Fruit fly (Drosophila melanogaster) whole organism, adult: ENCODE measurements around the gene BNIP3.

Source experiments
- CG11617 ChIP-seq: fragments of 200-800 bp; sonication (Bioruptor generic); optimal IDR thresholded peaks from 2 replicates; lab custom pipeline; 2017; ENCODE audit warnings: mild to moderate bottlenecking, missing biosample characterization, missing genetic modification reagents, missing genetic modification characterization
- CG12768 ChIP-seq: fragments of 200-800 bp; sonication (Bioruptor generic); optimal IDR thresholded peaks from 2 replicates; lab custom pipeline; 2017; ENCODE audit warnings: missing biosample characterization, missing genetic modification characterization, mild to moderate bottlenecking, moderate library complexity, missing genetic modification reagents
- CG14711 ChIP-seq: fragments of 200-800 bp; sonication (Bioruptor generic); optimal IDR thresholded peaks from 2 replicates; lab custom pipeline; 2018; ENCODE audit warnings: missing biosample characterization, mild to moderate bottlenecking, missing genetic modification characterization, moderate library complexity
- CG1620 ChIP-seq: fragments of 200-800 bp; sonication (Bioruptor generic); optimal IDR thresholded peaks from 2 replicates; lab custom pipeline; 2016; ENCODE audit warnings: missing biosample characterization, missing genetic modification characterization
- CG33017 ChIP-seq: fragments of 200-800 bp; sonication (Bioruptor generic); optimal IDR thresholded peaks from 2 replicates; lab custom pipeline; 2018; ENCODE audit warnings: missing biosample characterization, mild to moderate bottlenecking, missing genetic modification characterization, moderate library complexity
- CG5204 ChIP-seq: fragments of 200-800 bp; sonication (Bioruptor generic); optimal IDR thresholded peaks from 2 replicates; lab custom pipeline; 2016; ENCODE audit warnings: missing biosample characterization, missing genetic modification characterization
- CG7045 ChIP-seq: fragments of 200-800 bp; sonication (Bioruptor generic); optimal IDR thresholded peaks from 2 replicates; lab custom pipeline; 2017; ENCODE audit warnings: missing biosample characterization, mild to moderate bottlenecking, missing genetic modification characterization
- CG7101 ChIP-seq: fragments of 200-800 bp; sonication (Bioruptor generic); optimal IDR thresholded peaks from 2 replicates; lab custom pipeline; 2018; ENCODE audit warnings: missing biosample characterization, mild to moderate bottlenecking, missing genetic modification characterization, moderate library complexity
- Clk ChIP-seq: fragments of 200-800 bp; sonication (Bioruptor generic); optimal IDR thresholded peaks from 2 replicates; lab custom pipeline; 2017; ENCODE audit warnings: missing biosample characterization, missing genetic modification characterization
- Crg-1 ChIP-seq: fragments of 200-800 bp; sonication (Bioruptor generic); optimal IDR thresholded peaks from 2 replicates; lab custom pipeline; 2016; ENCODE audit warnings: missing biosample characterization, missing genetic modification characterization
- Hr96 ChIP-seq: fragments of 200-800 bp; sonication (Bioruptor generic); optimal IDR thresholded peaks from 2 replicates; lab custom pipeline; 2016; ENCODE audit warnings: missing biosample characterization, missing genetic modification characterization
- Mnt ChIP-seq: fragments of 200-800 bp; sonication (Bioruptor generic); optimal IDR thresholded peaks from 2 replicates; lab custom pipeline; 2016; ENCODE audit warnings: missing biosample characterization, mild to moderate bottlenecking, missing genetic modification characterization
- bab1 ChIP-seq: fragments of 200-800 bp; sonication (Bioruptor generic); optimal IDR thresholded peaks from 3 replicates; lab custom pipeline; 2019; ENCODE audit warnings: missing biosample characterization, mild to moderate bottlenecking, missing genetic modification characterization, moderate library complexity
- cic ChIP-seq: fragments of 200-800 bp; sonication (Bioruptor generic); optimal IDR thresholded peaks from 2 replicates; lab custom pipeline; 2017; ENCODE audit warnings: missing biosample characterization, mild to moderate bottlenecking, missing genetic modification characterization, moderate library complexity
- cnc ChIP-seq, 2 experiments: fragments of >200 bp; optimal IDR thresholded peaks; 2 replicates each; lab custom pipeline; 2017
- kay ChIP-seq: fragments of 200-800 bp; sonication (Bioruptor generic); peaks from one replicate; lab custom pipeline; 2016; ENCODE audit warnings: missing biosample characterization, missing genetic modification characterization, borderline replicate concordance
- ovo ChIP-seq: fragments of 200-800 bp; sonication (Bioruptor generic); optimal IDR thresholded peaks from 2 replicates; lab custom pipeline; 2016; ENCODE audit warnings: missing biosample characterization, missing genetic modification characterization
- pad ChIP-seq: fragments of 200-800 bp; sonication (Bioruptor generic); optimal IDR thresholded peaks from 3 replicates; lab custom pipeline; 2017; ENCODE audit warnings: missing biosample characterization, missing genetic modification characterization, mild to moderate bottlenecking, moderate library complexity, missing genetic modification reagents
- tj ChIP-seq: fragments of 200-800 bp; sonication (Bioruptor generic); optimal IDR thresholded peaks from 3 replicates; lab custom pipeline; 2017; ENCODE audit warnings: missing biosample characterization, mild to moderate bottlenecking, missing genetic modification characterization, moderate library complexity
- toe ChIP-seq: fragments of 200-800 bp; sonication (Bioruptor generic); optimal IDR thresholded peaks from 2 replicates; lab custom pipeline; 2016; ENCODE audit warnings: missing biosample characterization, missing genetic modification characterization

Gene BNIP3

dm6 chr3L:20551862-20552261, 32.7 kb upstream of the BNIP3 start:
- TF ChIP-seq Crg-1 = no peak
- no peak for TF ChIP-seq CG5204 (GFP tag; lab: Kevin White, UChicago)
- no peak for TF ChIP-seq cic (GFP tag; lab: Kevin White, UChicago)
- no peak for TF ChIP-seq pad (GFP tag; lab: Kevin White, UChicago)
- no peak for TF ChIP-seq tj (GFP tag; lab: Kevin White, UChicago)
- TF ChIP-seq Clk (GFP tag; lab: Kevin White, UChicago) = no peak
- TF ChIP-seq cnc (optimal IDR thresholded peaks at IDR 0.05; lab: Kevin White, UChicago) = no peak
- TF ChIP-seq CG7045 (GFP tag; lab: Kevin White, UChicago) = no peak
- no peak for TF ChIP-seq toe (GFP tag; lab: Kevin White, UChicago)
- TF ChIP-seq Mnt (GFP tag; lab: Kevin White, UChicago) = no peak
- no peak for TF ChIP-seq Hr96 (GFP tag; lab: Kevin White, UChicago)
- TF ChIP-seq CG14711 = no peak
- no peak for TF ChIP-seq CG11617
- TF ChIP-seq CG7101 (tag; lab: Kevin White, UChicago) = no peak
- TF ChIP-seq CG12768 = no peak
- TF ChIP-seq kay (GFP tag; lab: Kevin White, UChicago) = no peak
- TF ChIP-seq CG1620 (GFP tag; lab: Kevin White, UChicago) = no peak
- no peak for TF ChIP-seq ovo

dm6 chr3L:20549358-20549757, 30.2 kb upstream of the BNIP3 start:
- TF ChIP-seq ovo (no peak), CG1620 (GFP tag; lab: Kevin White, UChicago) (no peak), Mnt (GFP tag; lab: Kevin White, UChicago) (no peak), toe (GFP tag; lab: Kevin White, UChicago) (no peak), CG7045 (GFP tag; lab: Kevin White, UChicago) (no peak), Hr96 (GFP tag; lab: Kevin White, UChicago) (no peak), kay (GFP tag; lab: Kevin White, UChicago) (no peak), cic (GFP tag; lab: Kevin White, UChicago) (no peak), Crg-1 (no peak), CG11617 (no peak), cnc (optimal IDR thresholded peaks at IDR 0.05; lab: Kevin White, UChicago) (no peak), Clk (GFP tag; lab: Kevin White, UChicago) (no peak), CG33017 (tag; lab: Kevin White, UChicago) (no peak)

- TF ChIP-seq kay (GFP tag; lab: Kevin White, UChicago) (no peak), Clk (GFP tag; lab: Kevin White, UChicago) (no peak), CG7101 (tag; lab: Kevin White, UChicago) (no peak), toe (GFP tag; lab: Kevin White, UChicago) (no peak), cic (GFP tag; lab: Kevin White, UChicago) (no peak), CG33017 (tag; lab: Kevin White, UChicago) (no peak), CG7045 (GFP tag; lab: Kevin White, UChicago) (no peak), Crg-1 (no peak), CG1620 (GFP tag; lab: Kevin White, UChicago) (no peak), pad (GFP tag; lab: Kevin White, UChicago) (no peak), ovo (no peak), CG11617 (no peak), bab1 (GFP tag; lab: Kevin White, UChicago) (no peak), tj (GFP tag; lab: Kevin White, UChicago) (no peak), CG12768 (no peak), CG14711 (no peak), Mnt (GFP tag; lab: Kevin White, UChicago) (no peak), Hr96 (GFP tag; lab: Kevin White, UChicago) (no peak), CG5204 (GFP tag; lab: Kevin White, UChicago) (no peak)
Observed at dm6 chr3L:20548201-20548854, 29.1 kb upstream of the BNIP3 start.

dm6 chr3L:20540975-20541951, 22.1 kb upstream of the BNIP3 start:
- peak; percentile 4 for TF ChIP-seq bab1 (GFP tag; lab: Kevin White, UChicago)
- no peak for TF ChIP-seq tj (GFP tag; lab: Kevin White, UChicago)

DNA sequence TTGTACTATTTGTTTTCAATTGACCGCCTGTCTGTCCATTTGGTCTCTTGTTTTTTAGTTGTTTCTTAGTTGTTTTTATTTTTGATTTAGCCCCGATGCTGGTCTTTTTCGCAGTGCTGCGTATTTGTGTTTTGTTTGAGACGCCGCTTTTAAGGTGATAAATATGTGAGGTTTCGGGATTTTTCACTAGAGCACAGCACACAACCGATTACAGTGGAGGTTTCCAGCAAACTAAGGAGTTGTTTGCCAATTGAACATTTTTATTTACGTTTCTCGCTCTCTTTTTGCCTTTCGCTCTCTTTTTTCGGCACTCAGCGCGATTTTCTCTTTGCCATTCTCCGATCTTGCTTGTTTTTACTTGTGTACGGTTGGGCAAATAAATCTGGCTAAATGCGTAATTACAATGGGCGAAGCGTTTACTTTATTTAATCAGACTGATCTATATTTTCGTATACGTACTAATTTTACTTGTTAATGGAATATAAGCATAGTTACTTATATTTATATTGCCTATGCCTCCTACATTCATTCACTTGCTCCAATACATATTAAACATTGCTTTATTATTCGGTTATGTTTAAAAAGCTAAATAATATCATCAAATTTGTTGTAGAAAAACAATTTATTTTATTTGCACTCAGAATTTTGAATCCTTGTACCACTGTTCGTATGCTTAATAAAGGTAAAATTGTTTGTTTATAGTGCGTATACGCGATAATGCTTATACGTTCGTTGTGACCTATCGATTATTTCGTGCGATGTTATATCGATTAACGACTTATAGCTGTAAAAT, 21.2 kb upstream of the BNIP3 start, which contains the start of gene Rcd2:
Rcd2 (minus strand) TSS at position 236 of the 793 bp plus-strand sequence.
- TF ChIP-seq Mnt (GFP tag; lab: Kevin White, UChicago) = peak; percentile 45
- TF ChIP-seq tj (GFP tag; lab: Kevin White, UChicago) = peak; percentile 9
- peak; percentile 87 for TF ChIP-seq CG7101 (tag; lab: Kevin White, UChicago)
- TF ChIP-seq kay (GFP tag; lab: Kevin White, UChicago) = peak; percentile 84
- no peak for TF ChIP-seq cnc (optimal IDR thresholded peaks at IDR 0.05; lab: Kevin White, UChicago)
- peak; percentile 85 for TF ChIP-seq cic (GFP tag; lab: Kevin White, UChicago)
- peak; percentile 65 for TF ChIP-seq Hr96 (GFP tag; lab: Kevin White, UChicago)
- peak; percentile 34 for TF ChIP-seq Clk (GFP tag; lab: Kevin White, UChicago)
- peak; percentile 71 for TF ChIP-seq CG5204 (GFP tag; lab: Kevin White, UChicago)
- TF ChIP-seq toe (GFP tag; lab: Kevin White, UChicago) = peak; percentile 66
- peak; percentile 89 for TF ChIP-seq CG12768
- TF ChIP-seq pad (GFP tag; lab: Kevin White, UChicago) = peak; percentile 47
- TF ChIP-seq CG11617 = peak; percentile 87
- peak; percentile 91 for TF ChIP-seq CG33017 (tag; lab: Kevin White, UChicago)
- peak; percentile 76 for TF ChIP-seq bab1 (GFP tag; lab: Kevin White, UChicago)
- TF ChIP-seq Crg-1 = no peak
- peak; percentile 80 for TF ChIP-seq CG7045 (GFP tag; lab: Kevin White, UChicago)
- peak; percentile 19 for TF ChIP-seq CG1620 (GFP tag; lab: Kevin White, UChicago)
- peak; percentile 76 for TF ChIP-seq CG14711
- TF ChIP-seq ovo = no peak
